Fruit fly (Drosophila melanogaster): ENCODE results near the gene CG2200.

Gene CG2200

DNA sequence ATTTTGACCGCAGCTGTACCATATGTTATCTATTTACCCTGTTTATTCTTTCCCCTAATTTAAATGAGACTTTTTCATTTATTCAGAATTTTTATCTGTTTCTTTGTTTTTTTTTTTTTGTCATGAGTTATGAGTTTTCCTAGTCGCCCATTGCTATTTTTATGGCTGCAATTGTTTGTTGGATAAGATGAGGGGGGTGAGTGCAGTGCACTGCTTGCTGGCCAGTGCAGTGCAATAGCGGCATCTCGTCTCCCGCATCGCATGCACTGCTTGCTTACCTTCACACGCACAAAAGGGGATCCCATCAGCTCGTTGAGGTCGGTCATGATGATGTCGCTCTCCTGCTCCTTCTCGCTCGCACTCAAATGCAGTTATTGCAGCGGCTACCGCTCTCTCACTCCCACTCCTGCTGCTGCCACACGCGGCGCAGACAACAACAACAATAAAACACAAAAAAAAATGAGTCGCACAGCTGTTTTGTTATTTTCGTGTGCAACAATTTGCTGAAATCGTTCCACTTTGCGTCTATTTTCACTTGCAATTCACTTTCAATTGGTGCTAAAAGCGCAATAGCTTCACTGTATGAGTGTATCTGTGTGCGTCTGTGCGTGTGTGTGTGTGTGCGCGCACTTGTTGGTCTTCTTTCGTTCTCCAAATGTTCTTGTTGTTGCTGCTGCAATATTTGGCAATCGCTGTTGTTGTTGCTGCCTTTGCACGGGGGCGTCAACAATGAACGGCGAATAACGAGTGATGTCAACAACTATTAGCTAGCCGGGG, 34.1 kb downstream of the CG2200 start (continued):
- TF ChIP-seq nom (GFP tag; optimal IDR thresholded peaks at IDR 0.05) (no peak), CG10979 (tag; optimal IDR thresholded peaks at IDR 0.05) (peak; percentile 49), CG6791 (GFP tag; IDR thresholded peaks at IDR 0.05; ENCODE audit: partially characterized antibody) (0 out of 3 replicates have a peak, but pooled peaks have one; percentile 31), CG18476 (GFP tag; optimal IDR thresholded peaks at IDR 0.05) (no peak), NC2β (GFP tag; optimal IDR thresholded peaks at IDR 0.05) (peak; percentile 51), CG31388 (GFP tag; optimal IDR thresholded peaks at IDR 0.05) (no peak), CG12391 (tag; optimal IDR thresholded peaks at IDR 0.05) (peak; percentile 39), abd-A (tag; optimal IDR thresholded peaks at IDR 0.05) (no peak), CG4820 (GFP tag; optimal IDR thresholded peaks at IDR 0.05) (no peak), pnt (GFP tag; optimal IDR thresholded peaks at IDR 0.05) (peak; percentile 35), mam (GFP tag; optimal IDR thresholded peaks at IDR 0.05) (no peak), CG4854 (GFP tag; optimal IDR thresholded peaks at IDR 0.05) (no peak), lmd (GFP tag; IDR thresholded peaks at IDR 0.05) (peak; percentile 54), CG32532 (GFP tag; IDR thresholded peaks at IDR 0.05) (no peak), CG16813 (GFP tag; IDR thresholded peaks at IDR 0.05; ENCODE audit: partially characterized antibody) (no peak), da (GFP tag; optimal IDR thresholded peaks at IDR 0.05) (peak; percentile 1), CG13894 (tag; optimal IDR thresholded peaks at IDR 0.05) (no peak), HLH3B (GFP tag; IDR thresholded peaks at IDR 0.05) (peak; percentile 27; the same call in 1 of the 2 replicates), Hr51 (GFP tag; optimal IDR thresholded peaks at IDR 0.05) (peak in 1 of 2 experiments; percentile 23), C15 (GFP tag; IDR thresholded peaks at IDR 0.05) (no peak), run (tag; optimal IDR thresholded peaks at IDR 0.05) (no peak), Opbp (GFP tag; IDR thresholded peaks at IDR 0.05; ENCODE audit: partially characterized antibody) (peak; percentile 47; the same call in 1 of the 3 replicates), esg (GFP tag; conservative IDR thresholded peaks at IDR 0.05) (no peak), lilli (GFP tag; optimal IDR thresholded peaks at IDR 0.05) (no peak), CG18262 (tag; optimal IDR thresholded peaks at IDR 0.05) (peak; percentile 7), Bteb2 (GFP tag; optimal IDR thresholded peaks at IDR 0.05) (no peak), ato (GFP tag; IDR thresholded peaks at IDR 0.05; ENCODE audit: partially characterized antibody) (peak; percentile 18; the same call in 1 of the 2 replicates), CG10274 (GFP tag; optimal IDR thresholded peaks at IDR 0.05) (no peak), CG1602 (GFP tag; optimal IDR thresholded peaks at IDR 0.05) (peak; percentile 27), chm (GFP tag; IDR thresholded peaks at IDR 0.05) (0 out of 2 replicates have a peak, but pooled peaks have one; percentile 57), CG1024 (GFP tag; IDR thresholded peaks at IDR 0.05) (peak; percentile 40; the same call in 1 of the 2 replicates), az2 (GFP tag; optimal IDR thresholded peaks at IDR 0.05) (peak; percentile 68), Poxn (GFP tag; IDR thresholded peaks at IDR 0.05) (no peak), Trl (optimal IDR thresholded peaks at IDR 0.05) (peak in 1 of 2 experiments; percentile 20), Trl (GFP tag; optimal IDR thresholded peaks at IDR 0.05) (peak; percentile 1), Med (GFP tag) (peak; percentile 76), CG34376 (GFP tag; optimal IDR thresholded peaks at IDR 0.05) (no peak), vfl (GFP tag; optimal IDR thresholded peaks at IDR 0.05) (no peak), Tbp (GFP tag; optimal IDR thresholded peaks at IDR 0.05) (no peak), Vsx1 (GFP tag; optimal IDR thresholded peaks at IDR 0.05) (no peak), bbx (GFP tag; IDR thresholded peaks at IDR 0.05; ENCODE audit: partially characterized antibody) (no peak), CG10147 (GFP tag; optimal IDR thresholded peaks at IDR 0.05) (no peak), CG4730 (GFP tag; IDR thresholded peaks at IDR 0.05) (no peak), Antp (GFP tag; optimal IDR thresholded peaks at IDR 0.05) (no peak), jigr1 (GFP tag; IDR thresholded peaks at IDR 0.05) (no peak), CG10565 (GFP tag; optimal IDR thresholded peaks at IDR 0.05) (no peak), TFAM (GFP tag; optimal IDR thresholded peaks at IDR 0.05) (no peak), fd64A (GFP tag; optimal IDR thresholded peaks at IDR 0.05) (no peak), CG10267 (tag; optimal IDR thresholded peaks at IDR 0.05) (peak; percentile 17)

Measured in whole organism, embryonic.